Fruit fly (Drosophila melanogaster) whole organism, prepupa: ENCODE data around the gene CG3397.

ENCODE experiments used
- CG10631 ChIP-seq: fragments of 200-800 bp; sonication (Bioruptor generic); optimal IDR thresholded peaks from 2 replicates; lab custom pipeline; 2016; ENCODE audit warnings: missing biosample characterization, missing genetic modification characterization
- CG11762 ChIP-seq: fragments of 200-800 bp; sonication (Bioruptor generic); optimal IDR thresholded peaks from 3 replicates; lab custom pipeline; 2016; ENCODE audit warnings: missing biosample characterization, missing genetic modification characterization; ENCODE audit not compliant: insufficient read depth
- CG15336 ChIP-seq: fragments of 200-800 bp; sonication (Bioruptor generic); IDR thresholded peaks from 2 replicates; pipeline ENCODE4 v1.3.6; 2022; ENCODE audit warnings: missing biosample characterization, missing genetic modification characterization
- CG3032 ChIP-seq: fragments of 200-800 bp; optimal IDR thresholded peaks from 2 replicates; lab custom pipeline; 2019; ENCODE audit warnings: missing biosample characterization, mild to moderate bottlenecking, missing genetic modification characterization, moderate library complexity
- CG32006 ChIP-seq: fragments of 200-800 bp; sonication (Bioruptor generic); optimal IDR thresholded peaks from 3 replicates; lab custom pipeline; 2017; ENCODE audit warnings: missing biosample characterization, mild to moderate bottlenecking, missing genetic modification characterization
- CG3919 ChIP-seq: fragments of 200-800 bp; sonication (Bioruptor generic); optimal IDR thresholded peaks from 3 replicates; lab custom pipeline; 2016; ENCODE audit warnings: missing biosample characterization, missing genetic modification characterization
- CG6792 ChIP-seq: fragments of 200-800 bp; sonication (Bioruptor generic); optimal IDR thresholded peaks from 3 replicates; lab custom pipeline; 2016; ENCODE audit warnings: missing biosample characterization, missing genetic modification characterization
- CG7368 ChIP-seq: fragments of 200-800 bp; sonication (Bioruptor generic); optimal IDR thresholded peaks from 3 replicates; lab custom pipeline; 2016; ENCODE audit warnings: missing biosample characterization, missing genetic modification characterization
- CG8119 ChIP-seq: fragments of 200-800 bp; sonication (Bioruptor generic); IDR thresholded peaks from 3 replicates; pipeline ENCODE4 v1.3.6; 2022; ENCODE audit warnings: missing biosample characterization, missing genetic modification characterization
- CG8319 ChIP-seq: fragments of 200-800 bp; sonication (Bioruptor generic); optimal IDR thresholded peaks from 3 replicates; lab custom pipeline; 2016; ENCODE audit warnings: missing biosample characterization, missing genetic modification characterization
- CG8632 ChIP-seq: fragments of 200-800 bp; sonication (Bioruptor generic); optimal IDR thresholded peaks from 3 replicates; lab custom pipeline; 2016; ENCODE audit warnings: missing biosample characterization, missing genetic modification characterization
- CG9139 ChIP-seq: fragments of 200-800 bp; sonication (Bioruptor generic); optimal IDR thresholded peaks from 3 replicates; lab custom pipeline; 2017; ENCODE audit warnings: missing biosample characterization, mild to moderate bottlenecking, missing genetic modification characterization
- Ets96B ChIP-seq: fragments of 200-800 bp; optimal IDR thresholded peaks from 2 replicates; lab custom pipeline; 2019; ENCODE audit warnings: missing biosample characterization, mild to moderate bottlenecking, missing genetic modification characterization, moderate library complexity
- Gug ChIP-seq: fragments of 200-800 bp; sonication (Bioruptor generic); IDR thresholded peaks from 2 replicates; pipeline ENCODE4 v1.3.6; 2022; ENCODE audit warnings: missing biosample characterization, missing genetic modification characterization
- Hr39 ChIP-seq: fragments of 200-800 bp; sonication (Bioruptor generic); optimal IDR thresholded peaks from 2 replicates; lab custom pipeline; 2016; ENCODE audit warnings: missing biosample characterization, missing genetic modification characterization
- Hr4 ChIP-seq: fragments of 200-800 bp; sonication (Bioruptor generic); optimal IDR thresholded peaks from 3 replicates; lab custom pipeline; 2016; ENCODE audit warnings: missing biosample characterization, missing genetic modification characterization
- Lpt ChIP-seq: fragments of 200-800 bp; sonication (Bioruptor generic); optimal IDR thresholded peaks from 3 replicates; lab custom pipeline; 2016; ENCODE audit warnings: missing biosample characterization, missing genetic modification characterization
- Met ChIP-seq: fragments of 200-800 bp; sonication (Bioruptor generic); optimal IDR thresholded peaks from 3 replicates; lab custom pipeline; 2016; ENCODE audit warnings: missing biosample characterization, missing genetic modification characterization
- Smox ChIP-seq: fragments of 200-800 bp; sonication (Bioruptor generic); optimal IDR thresholded peaks from 3 replicates; lab custom pipeline; 2016; ENCODE audit warnings: missing biosample characterization, missing genetic modification characterization
- Sox14 ChIP-seq: fragments of 200-800 bp; sonication (Bioruptor generic); optimal IDR thresholded peaks from 3 replicates; lab custom pipeline; 2016; ENCODE audit warnings: missing biosample characterization, missing genetic modification characterization
- Sox15 ChIP-seq: fragments of 200-800 bp; sonication (Bioruptor generic); optimal IDR thresholded peaks from 3 replicates; lab custom pipeline; 2016; ENCODE audit warnings: missing biosample characterization, missing genetic modification characterization
- achi ChIP-seq: fragments of 200-800 bp; sonication (Bioruptor generic); optimal IDR thresholded peaks from 3 replicates; lab custom pipeline; 2016; ENCODE audit warnings: missing biosample characterization, missing genetic modification characterization
- cyc ChIP-seq: fragments of 200-800 bp; sonication (Bioruptor generic); optimal IDR thresholded peaks from 3 replicates; lab custom pipeline; 2016; ENCODE audit warnings: missing biosample characterization, missing genetic modification characterization
- dac ChIP-seq: fragments of 200-800 bp; sonication (Bioruptor generic); optimal IDR thresholded peaks from 2 replicates; lab custom pipeline; 2017; ENCODE audit warnings: missing biosample characterization, mild to moderate bottlenecking, missing genetic modification characterization
- eg ChIP-seq: fragments of 200-800 bp; sonication (Bioruptor generic); IDR thresholded peaks from 3 replicates; pipeline ENCODE4 v1.3.6; 2022; ENCODE audit warnings: missing biosample characterization, missing genetic modification characterization
- esn ChIP-seq: fragments of 200-800 bp; sonication (Bioruptor generic); optimal IDR thresholded peaks from 2 replicates; lab custom pipeline; 2016; ENCODE audit warnings: missing biosample characterization, mild to moderate bottlenecking, missing genetic modification characterization, moderate library complexity
- fd59A ChIP-seq: fragments of 200-800 bp; sonication (Bioruptor generic); optimal IDR thresholded peaks from 2 replicates; lab custom pipeline; 2017; ENCODE audit warnings: missing biosample characterization, mild to moderate bottlenecking, missing genetic modification characterization, missing genetic modification reagents
- fkh ChIP-seq: fragments of 200-800 bp; sonication (Bioruptor generic); optimal IDR thresholded peaks from 3 replicates; lab custom pipeline; 2017; ENCODE audit warnings: missing biosample characterization, mild to moderate bottlenecking, missing genetic modification characterization, moderate library complexity
- net ChIP-seq: fragments of 200-800 bp; sonication (Bioruptor generic); optimal IDR thresholded peaks from 3 replicates; lab custom pipeline; 2016; ENCODE audit warnings: missing biosample characterization, missing genetic modification characterization
- pdm3 ChIP-seq: fragments of 200-800 bp; sonication (Bioruptor generic); optimal IDR thresholded peaks from 3 replicates; lab custom pipeline; 2016; ENCODE audit warnings: missing biosample characterization, missing genetic modification characterization
- salr ChIP-seq, 2 experiments: fragments of 200-800 bp; sonication (Bioruptor generic); optimal IDR thresholded peaks; 3 replicates each; lab custom pipeline; 2016 to 2018; ENCODE audit warnings: missing biosample characterization in 2 of 2, missing genetic modification characterization in 2 of 2, mild to moderate bottlenecking in 1 of 2
- spab ChIP-seq: fragments of 200-800 bp; sonication (Bioruptor generic); optimal IDR thresholded peaks from 2 replicates; lab custom pipeline; 2017; ENCODE audit warnings: missing biosample characterization, mild to moderate bottlenecking, missing genetic modification characterization, missing genetic modification reagents
- ss ChIP-seq, 2 experiments: fragments of 200-800 bp; sonication (Bioruptor generic); optimal IDR thresholded peaks; 2 replicates in 1 of 2; 3 replicates in 1 of 2; lab custom pipeline; 2017 to 2018; ENCODE audit warnings: mild to moderate bottlenecking in 2 of 2, missing biosample characterization in 2 of 2, missing genetic modification characterization in 2 of 2, moderate library complexity in 1 of 2
- vri ChIP-seq: fragments of 200-800 bp; sonication (Bioruptor generic); optimal IDR thresholded peaks from 3 replicates; lab custom pipeline; 2016; ENCODE audit warnings: missing biosample characterization, mild to moderate bottlenecking, missing genetic modification characterization

Gene CG3397

dm6 chr3R:11937427-11938114 is 46.8 kb downstream of the CG3397 start (continued):
- TF ChIP-seq CG10631 (GFP tag; lab: Kevin White, UChicago) (peak; percentile 46), CG3032 (peak; percentile 34), CG6792 (GFP tag; lab: Kevin White, UChicago) (peak; percentile 38), CG32006 (GFP tag; lab: Kevin White, UChicago) (peak; percentile 60), Gug (GFP tag; lab: Robert Waterston, UW) (peak; percentile 55; the same call in 1 of the 2 replicates), CG8119 (GFP tag; lab: Robert Waterston, UW) (peak; percentile 68), Lpt (GFP tag; lab: Kevin White, UChicago) (peak; percentile 45), dac (GFP tag; lab: Kevin White, UChicago) (no peak), fkh (GFP tag; lab: Kevin White, UChicago) (no peak), Hr4 (GFP tag; lab: Kevin White, UChicago) (peak; percentile 50), salr (GFP tag; optimal IDR thresholded peaks at IDR 0.05; lab: Kevin White, UChicago) (peak in 1 of 2 experiments; percentile 34), Smox (GFP tag; lab: Kevin White, UChicago) (peak; percentile 32), fd59A (GFP tag; lab: Kevin White, UChicago) (no peak), cyc (GFP tag; lab: Kevin White, UChicago) (peak; percentile 64), Ets96B (peak; percentile 24), spab (GFP tag; lab: Kevin White, UChicago) (peak; percentile 30), pdm3 (GFP tag; lab: Kevin White, UChicago) (peak; percentile 36), Hr39 (peak; percentile 43), eg (GFP tag; lab: Robert Waterston, UW) (peak; percentile 79), CG15336 (peak; percentile 57), CG9139 (GFP tag; lab: Kevin White, UChicago) (no peak), CG8632 (GFP tag; lab: Kevin White, UChicago) (peak; percentile 47), CG8319 (GFP tag; lab: Kevin White, UChicago) (peak; percentile 11), CG11762 (peak; percentile 37), Sox15 (no peak), CG3919 (GFP tag; lab: Kevin White, UChicago) (peak; percentile 70), achi (GFP tag; lab: Kevin White, UChicago) (peak; percentile 51), Met (GFP tag; lab: Kevin White, UChicago) (peak; percentile 65), vri (peak; percentile 21), ss (GFP tag; optimal IDR thresholded peaks at IDR 0.05; lab: Kevin White, UChicago) (peak; percentile 15 to 25), Sox14 (GFP tag; lab: Kevin White, UChicago) (peak; percentile 63), esn (GFP tag; lab: Kevin White, UChicago) (peak; percentile 56)
- TF ChIP-seq, all 60 proteins: peak for 48

dm6 chr3R:11933903-11934302 is 50.4 kb downstream of the CG3397 start:
- TF ChIP-seq CG8632 (GFP tag; lab: Kevin White, UChicago) (no peak), net (GFP tag; lab: Kevin White, UChicago) (peak; percentile 12), CG7368 (no peak), CG6792 (GFP tag; lab: Kevin White, UChicago) (no peak), achi (GFP tag; lab: Kevin White, UChicago) (no peak)
